Worm (Caenorhabditis elegans) whole organism, midembryonic: ENCODE data around the gene egg-1.

Experiments
- klf-2 ChIP-seq: fragments of 200-800 bp; sonication (Bioruptor generic); conservative IDR thresholded peaks from 2 replicates; pipeline ENCODE4 v1.3.6; 2022; ENCODE audit warnings: missing genetic modification reagents, missing genetic modification characterization, missing compliant biosample characterization
- med-1 ChIP-seq: sonication (generic microtip); optimal IDR thresholded peaks from 2 replicates; lab custom pipeline; 2017; ENCODE audit warnings: missing genetic modification characterization, mild to moderate bottlenecking, missing compliant biosample characterization, antibody characterized with exemption, missing genetic modification reagents; ENCODE audit not compliant: insufficient read depth

ce11 chrIII:5715467-5715866, 12.5 kb upstream of the egg-1 start:
- TF ChIP-seq med-1 (GFP tag; lab: Kevin White, UChicago) (no peak), klf-2 (no peak)
